Worm (Caenorhabditis elegans) whole organism, L4 larva: ENCODE results near the gene dod-17.
A peak's percentile ranks its signal among the peaks of the same experiment; 100 is the strongest.

Experiments
- F26F4.8 ChIP-seq: fragments of 200-800 bp; sonication (Bioruptor generic); conservative IDR thresholded peaks from 2 replicates; pipeline ENCODE4 v1.3.6; 2022; ENCODE audit warnings: missing genetic modification characterization, missing compliant biosample characterization
- R02D3.7 ChIP-seq: fragments of 150-350 bp; sonication (generic microtip); optimal IDR thresholded peaks from 3 replicates; lab custom pipeline; 2014; ENCODE audit warnings: missing biosample characterization, missing genetic modification characterization
- T20F7.1 ChIP-seq: fragments of 200-800 bp; sonication (Bioruptor generic); optimal IDR thresholded peaks from 2 replicates; lab custom pipeline; 2018; ENCODE audit warnings: mild to moderate bottlenecking, missing genetic modification characterization, missing compliant biosample characterization
- Y5F2A.4 ChIP-seq: fragments of 200-800 bp; sonication (Bioruptor generic); optimal IDR thresholded peaks from 2 replicates; lab custom pipeline; 2018; ENCODE audit warnings: mild to moderate bottlenecking, missing genetic modification characterization, missing compliant biosample characterization
- ZK546.5 ChIP-seq, 2 experiments: sonication (generic microtip); optimal IDR thresholded peaks; 2 replicates each; lab custom pipeline; 2017; ENCODE audit warnings: missing biosample characterization in 2 of 2, missing genetic modification characterization in 2 of 2
- aha-1 ChIP-seq: fragments of 150-350 bp; peaks from one replicate; lab custom pipeline; 2014; ENCODE audit warnings: missing biosample characterization, missing genetic modification characterization
- ceh-28 ChIP-seq: fragments of 150-350 bp; optimal IDR thresholded peaks from 2 replicates; lab custom pipeline; 2014; ENCODE audit warnings: missing biosample characterization, missing genetic modification reagents, missing genetic modification characterization
- ceh-32 ChIP-seq: sonication (generic microtip); optimal IDR thresholded peaks from 2 replicates; lab custom pipeline; 2016; ENCODE audit warnings: mild to moderate bottlenecking, missing genetic modification characterization, missing compliant biosample characterization; ENCODE audit not compliant: poor library complexity
- daf-16 ChIP-seq, 3 experiments: sonication (generic microtip); optimal IDR thresholded peaks; 2 replicates each; lab custom pipeline; 2016 to 2017; ENCODE audit warnings: missing genetic modification characterization in 3 of 3, missing genetic modification reagents in 3 of 3, mild to moderate bottlenecking in 2 of 3, missing compliant biosample characterization in 2 of 3, missing biosample characterization in 1 of 3, moderate library complexity in 1 of 3
- dmd-6 ChIP-seq: fragments of 200-800 bp; sonication (Bioruptor generic); IDR thresholded peaks from 2 replicates; pipeline ENCODE4 v1.3.6; 2022; ENCODE audit warnings: missing genetic modification reagents, missing genetic modification characterization, missing compliant biosample characterization
- dpl-1 ChIP-seq: fragments of 150-350 bp; optimal IDR thresholded peaks from 2 replicates; lab custom pipeline; 2014; ENCODE audit warnings: missing biosample characterization, missing genetic modification reagents, missing genetic modification characterization
- fkh-10 ChIP-seq: fragments of 150-350 bp; optimal IDR thresholded peaks from 2 replicates; lab custom pipeline; 2014; ENCODE audit warnings: missing biosample characterization, missing genetic modification reagents, missing genetic modification characterization
- hmg-1.1 ChIP-seq: fragments of 200-800 bp; sonication (Bioruptor generic); IDR thresholded peaks from 2 replicates; pipeline ENCODE4 v1.3.6; 2022; ENCODE audit warnings: missing genetic modification reagents, missing genetic modification characterization, missing compliant biosample characterization
- lim-7 ChIP-seq: fragments of 200-800 bp; sonication (Bioruptor generic); IDR thresholded peaks from 2 replicates; pipeline ENCODE4 v1.3.6; 2022; ENCODE audit warnings: missing genetic modification characterization, missing compliant biosample characterization
- lin-13 ChIP-seq: fragments of 150-350 bp; optimal IDR thresholded peaks from 2 replicates; lab custom pipeline; 2014; ENCODE audit warnings: missing biosample characterization, missing genetic modification reagents, missing genetic modification characterization
- lin-38 ChIP-seq: fragments of 200-800 bp; sonication (Bioruptor generic); IDR thresholded peaks from 2 replicates; pipeline ENCODE4 v1.3.6; 2022; ENCODE audit warnings: missing genetic modification reagents, missing genetic modification characterization, missing compliant biosample characterization
- lin-39 ChIP-seq: fragments of 150-350 bp; optimal IDR thresholded peaks from 2 replicates; lab custom pipeline; 2014; ENCODE audit warnings: missing biosample characterization, missing genetic modification reagents, missing genetic modification characterization
- lir-3 ChIP-seq: sonication (generic microtip); optimal IDR thresholded peaks from 2 replicates; lab custom pipeline; 2016; ENCODE audit warnings: mild to moderate bottlenecking, missing genetic modification characterization, missing compliant biosample characterization
- lsy-2 ChIP-seq, 2 experiments: fragments of 150-350 bp in 1 of 2; sonication (generic microtip) in 1 of 2; optimal IDR thresholded peaks; 2 replicates each; lab custom pipeline; 2014 to 2017; ENCODE audit warnings: missing biosample characterization in 2 of 2, missing genetic modification characterization in 2 of 2
- madf-9 ChIP-seq: fragments of 200-800 bp; sonication (Bioruptor generic); conservative IDR thresholded peaks from 2 replicates; pipeline ENCODE4 v1.3.6; 2022; ENCODE audit warnings: missing genetic modification reagents, missing genetic modification characterization, missing compliant biosample characterization
- mdl-1 ChIP-seq, 2 experiments: fragments of 150-350 bp in 1 of 2; sonication (generic microtip) in 1 of 2; optimal IDR thresholded peaks; 2 replicates each; lab custom pipeline; 2014 to 2017; ENCODE audit warnings: missing biosample characterization in 2 of 2, missing genetic modification characterization in 2 of 2
- mdt-29 ChIP-seq: fragments of 200-800 bp; sonication (Bioruptor generic); IDR thresholded peaks from 2 replicates; pipeline ENCODE4 v1.3.6; 2022; ENCODE audit warnings: missing genetic modification reagents, missing genetic modification characterization, missing compliant biosample characterization
- mep-1 ChIP-seq: fragments of 150-350 bp; sonication (generic microtip); optimal IDR thresholded peaks from 3 replicates; lab custom pipeline; 2014; ENCODE audit warnings: missing biosample characterization, missing genetic modification characterization
- mes-2 ChIP-seq: sonication (generic microtip); optimal IDR thresholded peaks from 2 replicates; lab custom pipeline; 2016; ENCODE audit warnings: missing genotype, mild to moderate bottlenecking, missing genetic modification characterization, missing compliant biosample characterization; ENCODE audit not compliant: poor library complexity, severe bottlenecking
- mxl-2 ChIP-seq: fragments of 200-800 bp; sonication (Bioruptor generic); conservative IDR thresholded peaks from 2 replicates; pipeline ENCODE4 v1.3.6; 2022; ENCODE audit warnings: missing genetic modification reagents, missing genetic modification characterization, missing compliant biosample characterization
- mxl-3 ChIP-seq: fragments of 200-800 bp; sonication (Bioruptor generic); optimal IDR thresholded peaks from 2 replicates; lab custom pipeline; 2018; ENCODE audit warnings: mild to moderate bottlenecking, missing genetic modification characterization, missing compliant biosample characterization
- nhr-10 ChIP-seq: fragments of 150-350 bp; optimal IDR thresholded peaks from 2 replicates; lab custom pipeline; 2014; ENCODE audit warnings: missing biosample characterization, missing genetic modification characterization
- nhr-102 ChIP-seq: sonication (generic microtip); optimal IDR thresholded peaks from 2 replicates; lab custom pipeline; 2016; ENCODE audit warnings: mild to moderate bottlenecking, missing genetic modification characterization, moderate library complexity, missing compliant biosample characterization
- pqm-1 ChIP-seq: sonication (generic microtip); optimal IDR thresholded peaks from 2 replicates; lab custom pipeline; 2017; ENCODE audit warnings: missing biosample characterization, missing genetic modification characterization
- set-16 ChIP-seq: fragments of 200-800 bp; sonication (Bioruptor generic); IDR thresholded peaks from 2 replicates; pipeline ENCODE4 v1.3.6; 2022; ENCODE audit warnings: missing genetic modification reagents, missing genetic modification characterization, missing compliant biosample characterization
- skn-1 ChIP-seq: fragments of 150-350 bp; optimal IDR thresholded peaks from 2 replicates; lab custom pipeline; 2014; ENCODE audit warnings: missing biosample characterization, missing genetic modification characterization
- snpc-1.2 ChIP-seq: fragments of 200-800 bp; sonication (Bioruptor generic); IDR thresholded peaks from 2 replicates; pipeline ENCODE4 v1.3.6; 2022; ENCODE audit warnings: missing genetic modification reagents, missing genetic modification characterization, missing compliant biosample characterization
- tag-97 ChIP-seq: fragments of 200-800 bp; sonication (Bioruptor generic); IDR thresholded peaks from 2 replicates; pipeline ENCODE4 v1.3.6; 2022; ENCODE audit warnings: missing genetic modification characterization, missing compliant biosample characterization
- tra-1 ChIP-seq: fragments of 200-800 bp; sonication (Bioruptor generic); IDR thresholded peaks from 2 replicates; pipeline ENCODE4 v1.3.6; 2022; ENCODE audit warnings: missing genetic modification reagents, missing genetic modification characterization, missing compliant biosample characterization
- unc-130 ChIP-seq: sonication (generic microtip); optimal IDR thresholded peaks from 2 replicates; lab custom pipeline; 2016; ENCODE audit warnings: missing genetic modification reagents, missing genetic modification characterization, missing compliant biosample characterization
- unc-62 ChIP-seq, 3 experiments: fragments of 150-350 bp in 1 of 3; sonication (generic microtip); optimal IDR thresholded peaks in 2 of 3; peaks in 1 of 3; 1 replicate in 1 of 3; 2 replicates in 2 of 3; lab custom pipeline; 2014 to 2017; ENCODE audit warnings: missing biosample characterization in 3 of 3, missing genetic modification characterization in 3 of 3, missing genetic modification reagents in 3 of 3, missing genotype in 1 of 3
- ztf-7 ChIP-seq: fragments of 150-350 bp; optimal IDR thresholded peaks from 2 replicates; lab custom pipeline; 2014; ENCODE audit warnings: missing biosample characterization, missing genetic modification characterization

dod-17 gene

DNA sequence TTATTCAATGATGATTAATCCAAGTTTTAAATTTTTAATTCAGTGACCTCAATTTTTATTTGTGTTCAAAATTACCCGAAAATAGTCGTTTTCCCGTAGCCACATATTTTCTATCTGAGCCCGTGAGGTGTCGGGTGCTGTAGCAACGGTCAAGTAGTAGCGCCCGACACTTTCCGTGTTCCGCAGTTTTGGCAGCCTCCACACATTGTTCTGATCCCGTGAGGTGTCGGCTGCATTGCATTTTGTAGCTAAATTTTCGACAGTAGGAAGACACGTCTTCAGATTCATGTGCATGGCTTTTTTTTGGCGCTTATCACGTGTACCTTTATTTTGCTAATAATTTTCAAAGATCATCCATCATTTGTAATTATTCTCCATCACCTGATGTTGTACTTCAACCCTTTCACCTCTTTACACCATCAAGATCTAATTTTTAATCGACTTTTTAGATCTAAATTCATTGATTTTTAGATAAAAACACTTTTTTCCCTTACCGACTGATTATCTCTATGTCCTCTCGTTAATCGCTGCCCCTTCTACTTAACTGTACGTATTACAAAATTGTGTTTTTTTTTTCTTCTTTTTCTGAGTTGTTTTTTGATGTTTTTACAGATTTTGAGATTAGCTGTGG, 37.7 kb downstream of the dod-17 start:
- TF ChIP-seq unc-130 (no peak), T20F7.1 (no peak), lin-13 (GFP tag; lab: Kevin White, UChicago) (no peak), fkh-10 (no peak), lir-3 (tag; lab: Kevin White, UChicago) (no peak), ceh-32 (tag; lab: Kevin White, UChicago) (no peak), aha-1 (peak; percentile 5)

- TF ChIP-seq snpc-1.2 (GFP tag; lab: Robert Waterston, UW) (no peak), tag-97 (GFP tag; lab: Robert Waterston, UW) (no peak), mep-1 (tag; lab: Kevin White, UChicago) (no peak), dpl-1 (GFP tag; lab: Kevin White, UChicago) (no peak), lin-39 (tag; lab: Kevin White, UChicago) (no peak), lir-3 (tag; lab: Kevin White, UChicago) (no peak), F26F4.8 (GFP tag; lab: Robert Waterston, UW) (no peak), mdl-1 (tag; optimal IDR thresholded peaks at IDR 0.05; lab: Kevin White, UChicago) (no peak), mxl-3 (GFP tag; lab: Kevin White, UChicago) (no peak), unc-62 (GFP tag; optimal IDR thresholded peaks at IDR 0.05 in 1 of 2; lab: Kevin White, UChicago) (no peak), unc-62 (tag; optimal IDR thresholded peaks at IDR 0.05; lab: Kevin White, UChicago) (no peak), lin-13 (GFP tag; lab: Kevin White, UChicago) (no peak), skn-1 (tag; lab: Kevin White, UChicago) (no peak), lin-38 (GFP tag; lab: Robert Waterston, UW) (no peak), mdt-29 (no peak), hmg-1.1 (GFP tag; lab: Robert Waterston, UW) (peak; percentile 57; the same call in 1 of the 2 replicates), dmd-6 (no peak), lim-7 (GFP tag; lab: Robert Waterston, UW) (no peak), lsy-2 (tag; optimal IDR thresholded peaks at IDR 0.05; lab: Kevin White, UChicago) (peak in 1 of 2 experiments; percentile 12), ZK546.5 (tag; optimal IDR thresholded peaks at IDR 0.05; lab: Kevin White, UChicago) (no peak), tra-1 (GFP tag; lab: Robert Waterston, UW) (no peak), set-16 (no peak), Y5F2A.4 (GFP tag; lab: Kevin White, UChicago) (no peak), ztf-7 (tag; lab: Kevin White, UChicago) (no peak), mxl-2 (GFP tag; lab: Robert Waterston, UW) (no peak), fkh-10 (peak; percentile 36), ceh-32 (tag; lab: Kevin White, UChicago) (no peak), aha-1 (peak; percentile 45), nhr-10 (no peak), T20F7.1 (no peak), nhr-102 (tag; lab: Kevin White, UChicago) (no peak), daf-16 (GFP tag; optimal IDR thresholded peaks at IDR 0.05; lab: Kevin White, UChicago) (no peak), daf-16 (tag; optimal IDR thresholded peaks at IDR 0.05; lab: Kevin White, UChicago) (no peak), R02D3.7 (tag; lab: Kevin White, UChicago) (no peak), pqm-1 (tag; lab: Kevin White, UChicago) (no peak), ceh-28 (no peak), madf-9 (no peak), mes-2 (tag; lab: Kevin White, UChicago) (no peak)
- TF ChIP-seq, all 104 proteins: peak for 4
Measured at ce11 chrIV:13015801-13016404, 39.8 kb downstream of the dod-17 start.
